Fruit fly (Drosophila melanogaster): Measurements from ENCODE around the gene Kap-alpha3.

The Kap-alpha3 gene

dm6 chr3R:9586663-9587248, 9.2 kb upstream of the Kap-alpha3 start, which contains the start of gene P58IPK (continued):
- TF ChIP-seq gce (GFP tag; IDR thresholded peaks at IDR 0.05) (no peak), tna (GFP tag; IDR thresholded peaks at IDR 0.05; ENCODE audit: partially characterized antibody) (peak; percentile 88), CG2678 (tag; optimal IDR thresholded peaks at IDR 0.05) (no peak), CG4328 (GFP tag; optimal IDR thresholded peaks at IDR 0.05) (no peak), CG1602 (GFP tag; optimal IDR thresholded peaks at IDR 0.05) (peak; percentile 44), sisA (GFP tag; IDR thresholded peaks at IDR 0.05) (peak; percentile 64), Gug (GFP tag; IDR thresholded peaks at IDR 0.05) (peak; percentile 89), CG8944 (GFP tag; optimal IDR thresholded peaks at IDR 0.05) (peak; percentile 65), Sox102F (GFP tag; optimal IDR thresholded peaks at IDR 0.05) (no peak), CG11560 (tag; IDR thresholded peaks at IDR 0.05) (peak; percentile 8; the same call in 1 of the 3 replicates), Atf-2 (GFP tag; optimal IDR thresholded peaks at IDR 0.05) (peak; percentile 56), CG8089 (GFP tag; optimal IDR thresholded peaks at IDR 0.05) (no peak), Med (GFP tag) (peak; percentile 97), D19B (GFP tag; optimal IDR thresholded peaks at IDR 0.05) (no peak), ham (GFP tag; IDR thresholded peaks at IDR 0.05) (no peak), Sin3A (optimal IDR thresholded peaks at IDR 0.05) (peak; percentile 82), CG13775 (GFP tag; optimal IDR thresholded peaks at IDR 0.05) (peak; percentile 36), Scr (GFP tag; IDR thresholded peaks at IDR 0.05; ENCODE audit: partially characterized antibody) (peak; percentile 92), abd-A (tag; optimal IDR thresholded peaks at IDR 0.05) (no peak), cato (GFP tag; optimal IDR thresholded peaks at IDR 0.05; ENCODE audit: borderline replicate concordance) (no peak), Rfx (GFP tag; IDR thresholded peaks at IDR 0.05) (peak; percentile 89), CG8281 (tag; optimal IDR thresholded peaks at IDR 0.05) (no peak), CG12155 (GFP tag; optimal IDR thresholded peaks at IDR 0.05) (peak; percentile 78), esg (GFP tag; conservative IDR thresholded peaks at IDR 0.05) (peak; percentile 53; the same call in 1 of the 2 replicates), CG3281 (GFP tag; optimal IDR thresholded peaks at IDR 0.05) (peak; percentile 31), CG12769 (tag; optimal IDR thresholded peaks at IDR 0.05) (peak; percentile 69), dan (GFP tag; IDR thresholded peaks at IDR 0.05) (no peak), ap (GFP tag; IDR thresholded peaks at IDR 0.05) (0 out of 2 replicates have a peak, but pooled peaks have one; percentile 9), ewg (GFP tag; optimal IDR thresholded peaks at IDR 0.05) (peak; percentile 19), CG3726 (GFP tag; IDR thresholded peaks at IDR 0.05) (peak; percentile 59; the same call in 1 of the 3 replicates), BEAF-32 (GFP tag; optimal IDR thresholded peaks at IDR 0.05) (peak; percentile 99), Dip2 (GFP tag; IDR thresholded peaks at IDR 0.05) (no peak), mam (GFP tag; optimal IDR thresholded peaks at IDR 0.05) (peak; percentile 85), insv (GFP tag; optimal IDR thresholded peaks at IDR 0.05) (no peak), caup (GFP tag; optimal IDR thresholded peaks at IDR 0.05; ENCODE audit: severe bottlenecking) (peak; percentile 40), Eip74EF (GFP tag; optimal IDR thresholded peaks at IDR 0.05) (peak in 1 of 2 experiments; percentile 11), Hmr (GFP tag; optimal IDR thresholded peaks at IDR 0.05) (peak; percentile 60), usp (GFP tag; optimal IDR thresholded peaks at IDR 0.05) (no peak), gro (GFP tag; optimal IDR thresholded peaks at IDR 0.05) (peak; percentile 82), vnd (GFP tag; IDR thresholded peaks at IDR 0.05; ENCODE audit: partially characterized antibody) (peak; percentile 90), run (tag; optimal IDR thresholded peaks at IDR 0.05) (no peak), Doc3 (GFP tag; IDR thresholded peaks at IDR 0.05; ENCODE audit: partially characterized antibody) (peak; percentile 87), stwl (tag; optimal IDR thresholded peaks at IDR 0.05) (peak; percentile 55), CG31365 (tag; optimal IDR thresholded peaks at IDR 0.05) (no peak), knrl (GFP tag; IDR thresholded peaks at IDR 0.05; ENCODE audit: partially characterized antibody) (peak; percentile 96), CG34224 (GFP tag; IDR thresholded peaks at IDR 0.05; ENCODE audit: partially characterized antibody) (peak; percentile 92), CG4360 (GFP tag; IDR thresholded peaks at IDR 0.05) (no peak), unpg (GFP tag; optimal IDR thresholded peaks at IDR 0.05) (peak; percentile 14), Dp (GFP tag; optimal IDR thresholded peaks at IDR 0.05) (peak; percentile 77)

All from whole organism, embryonic.